Fruit fly (Drosophila melanogaster): Measurements from ENCODE around the gene CG43246.

CG43246 gene

dm6 chr3L:14549215-14549614 lies 12.8 kb downstream of the CG43246 start (continued):
- no peak for TF ChIP-seq CG6175 (GFP tag; IDR thresholded peaks at IDR 0.05)
- no peak for TF ChIP-seq pnt (GFP tag; optimal IDR thresholded peaks at IDR 0.05)
- no peak for TF ChIP-seq slp2 (GFP tag; optimal IDR thresholded peaks at IDR 0.05)
- no peak for TF ChIP-seq CG42726 (GFP tag; IDR thresholded peaks at IDR 0.05; ENCODE audit: partially characterized antibody)
- no peak for TF ChIP-seq H15 (GFP tag; IDR thresholded peaks at IDR 0.05)
- TF ChIP-seq CG33557 (GFP tag; optimal IDR thresholded peaks at IDR 0.05), result peak; percentile 12
- TF ChIP-seq CG6683 (GFP tag; optimal IDR thresholded peaks at IDR 0.05), result no peak
- TF ChIP-seq unc-4 (GFP tag; IDR thresholded peaks at IDR 0.05; ENCODE audit: partially characterized antibody), result no peak
- no peak for TF ChIP-seq CG15073 (GFP tag; optimal IDR thresholded peaks at IDR 0.05)
- TF ChIP-seq CG14014 (GFP tag; IDR thresholded peaks at IDR 0.05), result peak; percentile 29; the same call in 1 of the 2 replicates
- no peak for TF ChIP-seq Stat92E (GFP tag; optimal IDR thresholded peaks at IDR 0.05)
- TF ChIP-seq Ada2b (GFP tag; IDR thresholded peaks at IDR 0.05), result no peak
- TF ChIP-seq peb (GFP tag; IDR thresholded peaks at IDR 0.05), result no peak
- TF ChIP-seq HLH4C (GFP tag; IDR thresholded peaks at IDR 0.05; ENCODE audit: partially characterized antibody), result no peak
- TF ChIP-seq HLH3B (GFP tag; IDR thresholded peaks at IDR 0.05), result no peak; the same call in 1 of the 2 replicates
- TF ChIP-seq sr (GFP tag; IDR thresholded peaks at IDR 0.05), result no peak
- no peak for TF ChIP-seq CG2202 (tag; optimal IDR thresholded peaks at IDR 0.05)
- TF ChIP-seq kni (GFP tag; optimal IDR thresholded peaks at IDR 0.05), result peak; percentile 46
- TF ChIP-seq bowl (GFP tag; IDR thresholded peaks at IDR 0.05), result no peak
- TF ChIP-seq Vsx1 (GFP tag; optimal IDR thresholded peaks at IDR 0.05), result peak; percentile 33
- no peak for TF ChIP-seq cwo (GFP tag; optimal IDR thresholded peaks at IDR 0.05)
- no peak for TF ChIP-seq trh (GFP tag; optimal IDR thresholded peaks at IDR 0.05)
- peak; percentile 26 for TF ChIP-seq CG2678 (tag; optimal IDR thresholded peaks at IDR 0.05)
- TF ChIP-seq her (GFP tag; optimal IDR thresholded peaks at IDR 0.05), result no peak
- TF ChIP-seq Med (GFP tag), result peak; percentile 70
- no peak for TF ChIP-seq CG11085 (GFP tag; IDR thresholded peaks at IDR 0.05)
- TF ChIP-seq CG13123 (GFP tag; optimal IDR thresholded peaks at IDR 0.05), result no peak
- TF ChIP-seq CG4328 (GFP tag; optimal IDR thresholded peaks at IDR 0.05), result no peak
- TF ChIP-seq CG2116 (GFP tag; optimal IDR thresholded peaks at IDR 0.05), result no peak
- TF ChIP-seq dysf (GFP tag; IDR thresholded peaks at IDR 0.05), result no peak
- TF ChIP-seq caup (GFP tag; optimal IDR thresholded peaks at IDR 0.05; ENCODE audit: severe bottlenecking), result peak; percentile 27
- TF ChIP-seq row (GFP tag; IDR thresholded peaks at IDR 0.05), result no peak
- peak; percentile 36 for TF ChIP-seq wek (GFP tag; optimal IDR thresholded peaks at IDR 0.05)
- peak; percentile 29 for TF ChIP-seq CG15514 (GFP tag; optimal IDR thresholded peaks at IDR 0.05)
- peak; percentile 31 for TF ChIP-seq sqz (GFP tag; optimal IDR thresholded peaks at IDR 0.05)
- TF ChIP-seq CG12071 (GFP tag; optimal IDR thresholded peaks at IDR 0.05), result peak; percentile 30
- no peak for TF ChIP-seq sug (tag; optimal IDR thresholded peaks at IDR 0.05)
- TF ChIP-seq Doc2 (GFP tag; IDR thresholded peaks at IDR 0.05), result no peak
- TF ChIP-seq Spps (tag; optimal IDR thresholded peaks at IDR 0.05), result no peak
- no peak for TF ChIP-seq B-H2 (GFP tag; optimal IDR thresholded peaks at IDR 0.05)
- TF ChIP-seq CG10543 (GFP tag; optimal IDR thresholded peaks at IDR 0.05), result no peak
- TF ChIP-seq p53 (GFP tag; optimal IDR thresholded peaks at IDR 0.05), result no peak
- TF ChIP-seq HLH54F (GFP tag; optimal IDR thresholded peaks at IDR 0.05), result no peak
- no peak for TF ChIP-seq rib (GFP tag; IDR thresholded peaks at IDR 0.05)
- TF ChIP-seq CG4424 (GFP tag; optimal IDR thresholded peaks at IDR 0.05), result no peak
- TF ChIP-seq CG8388 (GFP tag; optimal IDR thresholded peaks at IDR 0.05), result no peak
- TF ChIP-seq Dll (GFP tag; IDR thresholded peaks at IDR 0.05; ENCODE audit: partially characterized antibody), result no peak
- no peak for TF ChIP-seq Scr (GFP tag; IDR thresholded peaks at IDR 0.05; ENCODE audit: partially characterized antibody)
- no peak for TF ChIP-seq CG12236 (GFP tag; optimal IDR thresholded peaks at IDR 0.05)
- no peak for TF ChIP-seq ken (GFP tag; IDR thresholded peaks at IDR 0.05)
- TF ChIP-seq Fer2 (tag; optimal IDR thresholded peaks at IDR 0.05), result no peak
